Fruit fly (Drosophila melanogaster): ENCODE measurements around the gene CG43294.
A peak's percentile ranks its signal among the peaks of the same experiment; 100 is the strongest.

Gene CG43294

DNA sequence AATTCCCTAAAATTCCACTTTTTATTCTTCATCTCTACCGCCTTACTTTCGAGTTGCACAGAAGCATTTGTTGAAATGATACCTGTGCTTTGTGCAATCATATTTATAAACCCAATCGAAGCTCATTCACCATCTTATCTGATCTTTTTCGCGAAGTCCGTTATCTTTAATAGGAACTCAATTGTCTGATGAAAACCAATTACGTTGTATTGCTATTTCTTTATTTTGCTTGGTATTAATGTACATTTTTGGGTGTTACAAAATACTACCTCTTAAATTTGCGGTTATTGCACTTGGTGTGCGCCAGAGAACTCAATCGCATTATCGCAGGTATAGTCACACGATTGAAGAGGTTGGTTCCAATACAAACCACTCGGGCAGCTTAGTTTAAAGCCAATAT is 14.8 kb downstream of the CG43294 start, which contains the start of gene Muc68E:
TSS of gene Muc68E (minus strand) at position 101 of the 400 bp plus-strand sequence.
- no peak for TF ChIP-seq CG14711 (tag; optimal IDR thresholded peaks at IDR 0.05)
- TF ChIP-seq CG1620 (GFP tag; optimal IDR thresholded peaks at IDR 0.05) = no peak
- TF ChIP-seq CG11617 (GFP tag; optimal IDR thresholded peaks at IDR 0.05) = no peak

DNA sequence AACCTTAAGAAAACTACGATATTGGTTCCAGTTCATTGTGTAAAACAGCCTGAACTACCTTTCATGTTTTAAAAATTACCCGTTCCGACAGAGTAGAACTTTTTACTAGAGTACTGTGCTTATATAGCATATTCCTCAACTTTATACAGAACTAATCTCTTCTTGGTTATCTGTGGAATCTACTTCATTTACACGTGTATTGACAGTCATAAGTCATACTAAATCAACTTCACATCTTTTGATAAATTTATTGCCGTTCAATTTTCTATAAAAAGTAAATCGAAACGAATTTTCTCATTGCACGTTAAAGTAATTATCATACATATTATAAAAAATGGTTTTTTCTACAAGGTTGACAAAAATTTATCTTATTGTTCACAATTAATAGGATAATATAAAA is 15.6 kb downstream of the CG43294 start, which contains the start of gene CG42397:
TSS of gene CG42397 (minus strand) at position 101 of the 400 bp plus-strand sequence.
- TF ChIP-seq CG12768 (GFP tag; optimal IDR thresholded peaks at IDR 0.05) = no peak
- TF ChIP-seq CG14711 (tag; optimal IDR thresholded peaks at IDR 0.05) = peak; percentile 39
- no peak for TF ChIP-seq cic (GFP tag; optimal IDR thresholded peaks at IDR 0.05)
- no peak for TF ChIP-seq Hr96 (GFP tag; optimal IDR thresholded peaks at IDR 0.05)
- TF ChIP-seq Clk (GFP tag; optimal IDR thresholded peaks at IDR 0.05) = no peak
- no peak for TF ChIP-seq Mnt (GFP tag; optimal IDR thresholded peaks at IDR 0.05)
- TF ChIP-seq CG7101 (tag; optimal IDR thresholded peaks at IDR 0.05) = peak; percentile 29
- no peak for TF ChIP-seq pad (GFP tag; optimal IDR thresholded peaks at IDR 0.05)
- TF ChIP-seq CG1620 (GFP tag; optimal IDR thresholded peaks at IDR 0.05) = no peak
- no peak for TF ChIP-seq cnc (optimal IDR thresholded peaks at IDR 0.05)
- no peak for TF ChIP-seq CG11617 (GFP tag; optimal IDR thresholded peaks at IDR 0.05)
- no peak for TF ChIP-seq Crg-1 (GFP tag; optimal IDR thresholded peaks at IDR 0.05)
- TF ChIP-seq CG7045 (GFP tag; optimal IDR thresholded peaks at IDR 0.05) = no peak
- no peak for TF ChIP-seq kay (GFP tag; ENCODE audit: borderline replicate concordance)
- TF ChIP-seq tj (GFP tag; optimal IDR thresholded peaks at IDR 0.05) = no peak
- TF ChIP-seq CG5204 (GFP tag; optimal IDR thresholded peaks at IDR 0.05) = no peak
- TF ChIP-seq CG33017 (tag; optimal IDR thresholded peaks at IDR 0.05) = peak; percentile 23
- no peak for TF ChIP-seq ovo (GFP tag; optimal IDR thresholded peaks at IDR 0.05)
- TF ChIP-seq toe (GFP tag; optimal IDR thresholded peaks at IDR 0.05) = no peak
- TF ChIP-seq bab1 (GFP tag; optimal IDR thresholded peaks at IDR 0.05) = no peak

DNA sequence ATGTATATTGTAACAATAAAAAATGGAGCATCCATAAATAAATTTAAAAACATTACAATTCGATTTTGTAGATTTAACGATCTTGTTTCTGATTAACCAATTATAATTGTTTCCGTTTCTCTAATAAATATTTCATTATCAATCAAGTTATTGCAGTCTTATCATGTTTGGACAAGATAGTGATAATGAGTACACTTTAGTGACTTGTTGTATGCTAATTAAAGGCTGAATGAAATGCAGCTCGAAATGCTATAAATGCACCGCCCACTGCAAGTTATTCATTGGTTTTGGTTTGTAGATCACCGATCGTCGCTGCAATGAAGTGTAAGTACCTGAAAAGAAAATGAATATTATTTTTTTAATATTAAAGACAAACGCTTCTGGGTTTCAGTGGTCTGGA is 16.5 kb downstream of the CG43294 start, which contains the start of gene CG14125:
TSS of gene CG14125 (plus strand) at position 301 of the 400 bp plus-strand sequence.
- TF ChIP-seq bab1 (GFP tag; optimal IDR thresholded peaks at IDR 0.05) (no peak), cic (GFP tag; optimal IDR thresholded peaks at IDR 0.05) (no peak)

dm6 chr3L:11975811-11976210 is 17.7 kb downstream of the CG43294 start, which contains the start of gene CG43896:
TSS of gene CG43896 (plus strand) at chr3L:11976111.
- no peak for TF ChIP-seq Hr96 (GFP tag; optimal IDR thresholded peaks at IDR 0.05)
- TF ChIP-seq CG11617 (GFP tag; optimal IDR thresholded peaks at IDR 0.05) = no peak
- TF ChIP-seq kay (GFP tag; ENCODE audit: borderline replicate concordance) = no peak
- TF ChIP-seq ovo (GFP tag; optimal IDR thresholded peaks at IDR 0.05) = no peak
- TF ChIP-seq CG33017 (tag; optimal IDR thresholded peaks at IDR 0.05) = no peak
- no peak for TF ChIP-seq toe (GFP tag; optimal IDR thresholded peaks at IDR 0.05)
- no peak for TF ChIP-seq Mnt (GFP tag; optimal IDR thresholded peaks at IDR 0.05)
- no peak for TF ChIP-seq CG12768 (GFP tag; optimal IDR thresholded peaks at IDR 0.05)
- no peak for TF ChIP-seq CG1620 (GFP tag; optimal IDR thresholded peaks at IDR 0.05)
- no peak for TF ChIP-seq Crg-1 (GFP tag; optimal IDR thresholded peaks at IDR 0.05)
- TF ChIP-seq Clk (GFP tag; optimal IDR thresholded peaks at IDR 0.05) = no peak
- TF ChIP-seq cic (GFP tag; optimal IDR thresholded peaks at IDR 0.05) = no peak
- TF ChIP-seq CG5204 (GFP tag; optimal IDR thresholded peaks at IDR 0.05) = no peak

- TF ChIP-seq Crg-1 (GFP tag; optimal IDR thresholded peaks at IDR 0.05) (no peak), CG7045 (GFP tag; optimal IDR thresholded peaks at IDR 0.05) (no peak), toe (GFP tag; optimal IDR thresholded peaks at IDR 0.05) (no peak), pad (GFP tag; optimal IDR thresholded peaks at IDR 0.05) (no peak), CG1620 (GFP tag; optimal IDR thresholded peaks at IDR 0.05) (no peak), ovo (GFP tag; optimal IDR thresholded peaks at IDR 0.05) (no peak), CG7101 (tag; optimal IDR thresholded peaks at IDR 0.05) (no peak), bab1 (GFP tag; optimal IDR thresholded peaks at IDR 0.05) (no peak), CG11617 (GFP tag; optimal IDR thresholded peaks at IDR 0.05) (no peak), CG33017 (tag; optimal IDR thresholded peaks at IDR 0.05) (no peak)
Measured at dm6 chr3L:11984606-11985005, 26.5 kb downstream of the CG43294 start, which contains the start of gene CG6938. TSS of gene CG6938 (plus strand) at chr3L:11984906.

DNA sequence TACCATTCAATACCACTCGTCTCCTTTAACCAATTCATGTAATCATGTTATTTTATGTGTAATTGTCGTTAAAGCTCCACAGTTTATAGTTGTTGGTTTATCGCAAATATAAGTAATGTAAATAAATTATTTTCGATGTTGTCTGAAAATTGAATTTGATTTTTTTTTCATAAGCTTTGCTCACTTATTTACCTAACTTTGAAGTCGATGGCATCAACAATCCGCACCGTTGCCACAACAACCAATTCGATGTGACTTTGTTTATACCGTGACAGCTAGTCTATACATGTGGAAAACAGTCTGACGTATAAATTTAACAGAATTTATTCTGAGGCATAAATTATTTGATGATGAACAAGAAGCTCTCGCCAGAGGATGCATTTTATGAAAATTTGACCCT is 32.4 kb downstream of the CG43294 start, which contains the start of gene CG6931:
TSS of gene CG6931 (plus strand) at position 301 of the 400 bp plus-strand sequence.
- TF ChIP-seq CG1620 (GFP tag; optimal IDR thresholded peaks at IDR 0.05) (no peak), tj (GFP tag; optimal IDR thresholded peaks at IDR 0.05) (no peak), pad (GFP tag; optimal IDR thresholded peaks at IDR 0.05) (no peak), kay (GFP tag; ENCODE audit: borderline replicate concordance) (no peak), bab1 (GFP tag; optimal IDR thresholded peaks at IDR 0.05) (no peak), CG7101 (tag; optimal IDR thresholded peaks at IDR 0.05) (no peak), CG14711 (tag; optimal IDR thresholded peaks at IDR 0.05) (no peak), CG11617 (GFP tag; optimal IDR thresholded peaks at IDR 0.05) (no peak), Mnt (GFP tag; optimal IDR thresholded peaks at IDR 0.05) (no peak), CG33017 (tag; optimal IDR thresholded peaks at IDR 0.05) (no peak), CG7045 (GFP tag; optimal IDR thresholded peaks at IDR 0.05) (no peak), CG5204 (GFP tag; optimal IDR thresholded peaks at IDR 0.05) (no peak), ovo (GFP tag; optimal IDR thresholded peaks at IDR 0.05) (no peak), Hr96 (GFP tag; optimal IDR thresholded peaks at IDR 0.05) (no peak), Clk (GFP tag; optimal IDR thresholded peaks at IDR 0.05) (no peak), toe (GFP tag; optimal IDR thresholded peaks at IDR 0.05) (no peak), cnc (optimal IDR thresholded peaks at IDR 0.05) (no peak), cic (GFP tag; optimal IDR thresholded peaks at IDR 0.05) (no peak), CG12768 (GFP tag; optimal IDR thresholded peaks at IDR 0.05) (no peak)

- no peak for TF ChIP-seq CG12768 (GFP tag; optimal IDR thresholded peaks at IDR 0.05)
- TF ChIP-seq pad (GFP tag; optimal IDR thresholded peaks at IDR 0.05) = no peak
- no peak for TF ChIP-seq tj (GFP tag; optimal IDR thresholded peaks at IDR 0.05)
- TF ChIP-seq cic (GFP tag; optimal IDR thresholded peaks at IDR 0.05) = no peak
- TF ChIP-seq ovo (GFP tag; optimal IDR thresholded peaks at IDR 0.05) = no peak
- TF ChIP-seq CG7101 (tag; optimal IDR thresholded peaks at IDR 0.05) = peak; percentile 46
- peak; percentile 27 for TF ChIP-seq CG1620 (GFP tag; optimal IDR thresholded peaks at IDR 0.05)
- no peak for TF ChIP-seq Hr96 (GFP tag; optimal IDR thresholded peaks at IDR 0.05)
- TF ChIP-seq CG14711 (tag; optimal IDR thresholded peaks at IDR 0.05) = peak; percentile 17
- peak; percentile 78 for TF ChIP-seq bab1 (GFP tag; optimal IDR thresholded peaks at IDR 0.05)
- TF ChIP-seq Crg-1 (GFP tag; optimal IDR thresholded peaks at IDR 0.05) = no peak
- no peak for TF ChIP-seq CG33017 (tag; optimal IDR thresholded peaks at IDR 0.05)
- TF ChIP-seq CG11617 (GFP tag; optimal IDR thresholded peaks at IDR 0.05) = peak; percentile 31
- peak; percentile 99 for TF ChIP-seq kay (GFP tag; ENCODE audit: borderline replicate concordance)
- no peak for TF ChIP-seq Clk (GFP tag; optimal IDR thresholded peaks at IDR 0.05)
- TF ChIP-seq cnc (optimal IDR thresholded peaks at IDR 0.05) = no peak
- no peak for TF ChIP-seq CG7045 (GFP tag; optimal IDR thresholded peaks at IDR 0.05)
- TF ChIP-seq Mnt (GFP tag; optimal IDR thresholded peaks at IDR 0.05) = peak; percentile 53
- TF ChIP-seq toe (GFP tag; optimal IDR thresholded peaks at IDR 0.05) = peak; percentile 26
- TF ChIP-seq CG5204 (GFP tag; optimal IDR thresholded peaks at IDR 0.05) = peak; percentile 3
Measured at dm6 chr3L:11992960-11993359, 34.9 kb downstream of the CG43294 start, which contains the start of gene viaf. TSS of gene viaf (minus strand) at chr3L:11993179.
